Worm (Caenorhabditis elegans) whole organism, young adult: ENCODE measurements around the gene R05G9.3.

Source experiments
- B0035.1 ChIP-seq: sonication (generic microtip); optimal IDR thresholded peaks from 2 replicates; lab custom pipeline; 2016; ENCODE audit warnings: missing genetic modification characterization, mild to moderate bottlenecking, missing compliant biosample characterization, missing genotype, missing genetic modification reagents
- F10E7.11 ChIP-seq: sonication (generic microtip); optimal IDR thresholded peaks from 2 replicates; lab custom pipeline; 2017; ENCODE audit warnings: mild to moderate bottlenecking, missing genetic modification characterization, moderate library complexity, missing compliant biosample characterization
- Y56A3A.18 ChIP-seq: fragments of 200-800 bp; sonication (Bioruptor generic); IDR thresholded peaks from 2 replicates; pipeline ENCODE4 v1.3.6; 2022; ENCODE audit warnings: missing genetic modification reagents, missing genetic modification characterization, missing compliant biosample characterization
- ama-1 ChIP-seq, 3 experiments: fragments of 150-350 bp in 1 of 3; sonication (generic microtip) in 2 of 3; optimal IDR thresholded peaks; 2 replicates each; lab custom pipeline; 2014 to 2018; ENCODE audit warnings: missing biosample characterization in 2 of 3, missing genetic modification characterization in 2 of 3, missing genetic modification reagents in 2 of 3
- dpl-1 ChIP-seq: fragments of 150-350 bp; optimal IDR thresholded peaks from 2 replicates; lab custom pipeline; 2014; ENCODE audit warnings: missing biosample characterization, missing genetic modification reagents, missing genetic modification characterization
- hlh-26 ChIP-seq: fragments of 200-800 bp; sonication (Bioruptor generic); conservative IDR thresholded peaks from 2 replicates; pipeline ENCODE4 v1.3.6; 2022; ENCODE audit warnings: missing genetic modification reagents, missing genetic modification characterization, missing compliant biosample characterization
- nfya-2 ChIP-seq: fragments of 200-800 bp; sonication (Bioruptor generic); IDR thresholded peaks from 2 replicates; pipeline ENCODE4 v1.3.6; 2022; ENCODE audit warnings: missing genetic modification reagents, missing genetic modification characterization, missing compliant biosample characterization
- nfyb-1 ChIP-seq: fragments of 200-800 bp; sonication (Bioruptor generic); IDR thresholded peaks from 2 replicates; pipeline ENCODE4 v1.3.6; 2022; ENCODE audit warnings: missing genetic modification reagents, missing genetic modification characterization, missing compliant biosample characterization
- nhr-120 ChIP-seq: fragments of 200-800 bp; sonication (Bioruptor generic); IDR thresholded peaks from 2 replicates; pipeline ENCODE4 v1.3.6; 2022; ENCODE audit warnings: missing genetic modification characterization, missing compliant biosample characterization
- sptf-2 ChIP-seq: fragments of 200-800 bp; sonication (Bioruptor generic); optimal IDR thresholded peaks from 2 replicates; lab custom pipeline; 2018; ENCODE audit warnings: mild to moderate bottlenecking, missing genetic modification characterization, missing compliant biosample characterization
- tbx-9 ChIP-seq: sonication (generic microtip); optimal IDR thresholded peaks from 2 replicates; lab custom pipeline; 2016; ENCODE audit warnings: borderline replicate concordance, missing genetic modification characterization, inconsistent platforms, missing compliant biosample characterization
- unc-130 ChIP-seq: sonication (generic microtip); optimal IDR thresholded peaks from 2 replicates; lab custom pipeline; 2016; ENCODE audit warnings: missing genetic modification reagents, missing genetic modification characterization, missing compliant biosample characterization
- unc-62 ChIP-seq: fragments of 150-350 bp; optimal IDR thresholded peaks from 2 replicates; lab custom pipeline; 2014; ENCODE audit warnings: missing biosample characterization, missing genetic modification reagents, missing genetic modification characterization
- ztf-26 ChIP-seq: sonication (generic microtip); optimal IDR thresholded peaks from 2 replicates; lab custom pipeline; 2017; ENCODE audit warnings: missing genetic modification characterization, missing compliant biosample characterization

- TF ChIP-seq unc-62 (GFP tag; lab: Kevin White, UChicago), result no peak
- TF ChIP-seq nfya-2 (GFP tag; lab: Robert Waterston, UW), result no peak
- no peak for TF ChIP-seq B0035.1 (tag; lab: Kevin White, UChicago)
- TF ChIP-seq tbx-9, result no peak
- no peak for TF ChIP-seq F10E7.11 (tag; lab: Kevin White, UChicago)
- no peak for TF ChIP-seq nfyb-1 (GFP tag; lab: Robert Waterston, UW)
- no peak for TF ChIP-seq Y56A3A.18 (GFP tag; lab: Robert Waterston, UW)
- TF ChIP-seq ztf-26, result no peak
- no peak for TF ChIP-seq dpl-1 (GFP tag; lab: Kevin White, UChicago)
- TF ChIP-seq unc-130 (GFP tag; lab: Kevin White, UChicago), result no peak
- no peak for TF ChIP-seq ama-1 (optimal IDR thresholded peaks at IDR 0.05; lab: Kevin White, UChicago)
- no peak for TF ChIP-seq ama-1 (GFP tag; optimal IDR thresholded peaks at IDR 0.05; lab: Kevin White, UChicago)
- no peak for TF ChIP-seq nhr-120 (GFP tag; lab: Robert Waterston, UW)
- no peak for TF ChIP-seq sptf-2
- no peak for TF ChIP-seq hlh-26 (GFP tag; lab: Robert Waterston, UW)
Measured at ce11 chrII:6528629-6529028, 27.3 kb upstream of the R05G9.3 start, which contains the start of gene C56E6.4.
